Worm (Caenorhabditis elegans): ENCODE results near the gene str-232.

ce11 chrV:15974836-15975235 lies 40.7 kb downstream of the str-232 start, which contains the start of gene sru-22:
- TF ChIP-seq sea-1 (GFP tag; conservative IDR thresholded peaks at IDR 0.05) (no peak), flt-1 (GFP tag; IDR thresholded peaks at IDR 0.05) (no peak), ama-1 (optimal IDR thresholded peaks at IDR 0.05) (no peak)
